Worm (Caenorhabditis elegans) whole organism, late embryonic: ENCODE measurements around the gene BE10.4.

ENCODE experiments used
- C08G9.2 ChIP-seq: sonication (generic microtip); optimal IDR thresholded peaks from 2 replicates; lab custom pipeline; 2016; ENCODE audit warnings: mild to moderate bottlenecking, missing genetic modification characterization, moderate library complexity, missing compliant biosample characterization
- K02D7.2 ChIP-seq: sonication (generic microtip); optimal IDR thresholded peaks from 2 replicates; lab custom pipeline; 2017; ENCODE audit warnings: mild to moderate bottlenecking, missing genetic modification characterization, missing compliant biosample characterization
- K09A11.1 ChIP-seq: sonication (generic microtip); optimal IDR thresholded peaks from 2 replicates; lab custom pipeline; 2017; ENCODE audit warnings: antibody characterized with exemption, mild to moderate bottlenecking, missing genetic modification characterization, missing compliant biosample characterization; ENCODE audit not compliant: insufficient read depth
- ceh-14 ChIP-seq: sonication (generic microtip); optimal IDR thresholded peaks from 2 replicates; lab custom pipeline; 2016; ENCODE audit warnings: missing genotype, missing genetic modification characterization, missing compliant biosample characterization
- ceh-18 ChIP-seq: sonication (generic microtip); optimal IDR thresholded peaks from 2 replicates; lab custom pipeline; 2016; ENCODE audit warnings: missing genetic modification characterization, missing compliant biosample characterization
- ceh-22 ChIP-seq: sonication (generic microtip); optimal IDR thresholded peaks from 2 replicates; lab custom pipeline; 2017; ENCODE audit warnings: missing biosample characterization, missing genetic modification characterization
- ceh-24 ChIP-seq: sonication (generic microtip); optimal IDR thresholded peaks from 2 replicates; lab custom pipeline; 2016; ENCODE audit warnings: mild to moderate bottlenecking, missing genetic modification characterization, missing compliant biosample characterization
- ceh-31 ChIP-seq: sonication (generic microtip); optimal IDR thresholded peaks from 2 replicates; lab custom pipeline; 2016; ENCODE audit warnings: missing genetic modification characterization, missing compliant biosample characterization
- ceh-34 ChIP-seq: sonication (generic microtip); optimal IDR thresholded peaks from 2 replicates; lab custom pipeline; 2016; ENCODE audit warnings: mild to moderate bottlenecking, missing genetic modification characterization, missing compliant biosample characterization
- ceh-6 ChIP-seq: fragments of 200-800 bp; sonication (Bioruptor generic); optimal IDR thresholded peaks from 2 replicates; lab custom pipeline; 2018; ENCODE audit warnings: mild to moderate bottlenecking, missing genetic modification characterization, missing compliant biosample characterization
- ceh-9 ChIP-seq: sonication (generic microtip); optimal IDR thresholded peaks from 2 replicates; lab custom pipeline; 2016; ENCODE audit warnings: mild to moderate bottlenecking, missing genetic modification characterization, inconsistent platforms, missing compliant biosample characterization
- che-1 ChIP-seq: sonication (generic microtip); optimal IDR thresholded peaks from 2 replicates; lab custom pipeline; 2016; ENCODE audit warnings: mild to moderate bottlenecking, missing genetic modification characterization, missing compliant biosample characterization
- dmd-4 ChIP-seq: sonication (generic microtip); optimal IDR thresholded peaks from 2 replicates; lab custom pipeline; 2016; ENCODE audit warnings: borderline replicate concordance, missing genetic modification characterization, missing compliant biosample characterization
- elt-4 ChIP-seq: sonication (generic microtip); optimal IDR thresholded peaks from 2 replicates; lab custom pipeline; 2016; ENCODE audit warnings: missing genetic modification characterization, missing compliant biosample characterization
- fax-1 ChIP-seq: sonication (generic microtip); optimal IDR thresholded peaks from 2 replicates; lab custom pipeline; 2016; ENCODE audit warnings: missing genotype, missing genetic modification characterization, missing compliant biosample characterization
- fkh-10 ChIP-seq: fragments of 150-350 bp; optimal IDR thresholded peaks from 2 replicates; lab custom pipeline; 2014; ENCODE audit warnings: missing biosample characterization, missing genetic modification reagents, missing genetic modification characterization
- fkh-6 ChIP-seq: sonication (generic microtip); optimal IDR thresholded peaks from 2 replicates; lab custom pipeline; 2016; ENCODE audit warnings: missing genetic modification characterization, missing compliant biosample characterization
- gmeb-2 ChIP-seq: sonication (generic microtip); optimal IDR thresholded peaks from 2 replicates; lab custom pipeline; 2016; ENCODE audit warnings: missing genetic modification characterization, inconsistent platforms, missing compliant biosample characterization
- hlh-15 ChIP-seq: sonication (generic microtip); optimal IDR thresholded peaks from 2 replicates; lab custom pipeline; 2016; ENCODE audit warnings: missing genetic modification characterization, missing compliant biosample characterization
- hlh-30 ChIP-seq: sonication (generic microtip); optimal IDR thresholded peaks from 2 replicates; lab custom pipeline; 2017; ENCODE audit warnings: antibody characterized with exemption, missing genetic modification characterization, missing compliant biosample characterization; ENCODE audit not compliant: insufficient read depth
- hlh-6 ChIP-seq: sonication (generic microtip); optimal IDR thresholded peaks from 2 replicates; lab custom pipeline; 2016; ENCODE audit warnings: missing genotype, missing genetic modification characterization, missing compliant biosample characterization
- hlh-8 ChIP-seq: sonication (generic microtip); optimal IDR thresholded peaks from 2 replicates; lab custom pipeline; 2016; ENCODE audit warnings: missing genotype, missing genetic modification characterization, missing compliant biosample characterization
- lim-6 ChIP-seq: sonication (generic microtip); optimal IDR thresholded peaks from 2 replicates; lab custom pipeline; 2016; ENCODE audit warnings: missing genetic modification characterization, missing compliant biosample characterization
- lin-11 ChIP-seq: fragments of 200-800 bp; sonication (Bioruptor generic); optimal IDR thresholded peaks from 2 replicates; lab custom pipeline; 2018; ENCODE audit warnings: mild to moderate bottlenecking, missing genetic modification characterization, missing compliant biosample characterization
- madf-2 ChIP-seq: sonication (generic microtip); optimal IDR thresholded peaks from 2 replicates; lab custom pipeline; 2017; ENCODE audit warnings: missing genetic modification characterization, missing compliant biosample characterization
- mec-3 ChIP-seq: sonication (generic microtip); optimal IDR thresholded peaks from 2 replicates; lab custom pipeline; 2016; ENCODE audit warnings: borderline replicate concordance, missing genetic modification characterization, missing compliant biosample characterization
- nfya-1 ChIP-seq: sonication (generic microtip); optimal IDR thresholded peaks from 2 replicates; lab custom pipeline; 2017; ENCODE audit warnings: missing genetic modification characterization, mild to moderate bottlenecking, missing compliant biosample characterization, antibody characterized with exemption, moderate library complexity
- nhr-232 ChIP-seq: sonication (generic microtip); optimal IDR thresholded peaks from 2 replicates; lab custom pipeline; 2016; ENCODE audit warnings: missing genetic modification characterization, missing compliant biosample characterization
- odd-2 ChIP-seq: sonication (generic microtip); optimal IDR thresholded peaks from 2 replicates; lab custom pipeline; 2017; ENCODE audit warnings: antibody characterized with exemption, mild to moderate bottlenecking, missing genetic modification characterization, missing compliant biosample characterization
- pag-3 ChIP-seq: sonication (generic microtip); optimal IDR thresholded peaks from 2 replicates; lab custom pipeline; 2016; ENCODE audit warnings: missing compliant biosample characterization, missing genetic modification characterization, borderline replicate concordance
- pax-1 ChIP-seq: fragments of 150-350 bp; optimal IDR thresholded peaks from 2 replicates; lab custom pipeline; 2014; ENCODE audit warnings: missing biosample characterization, missing genetic modification characterization
- pha-2 ChIP-seq: sonication (generic microtip); optimal IDR thresholded peaks from 2 replicates; lab custom pipeline; 2017; ENCODE audit warnings: mild to moderate bottlenecking, missing genetic modification characterization, missing compliant biosample characterization
- pha-4 ChIP-seq: fragments of 150-350 bp; optimal IDR thresholded peaks from 2 replicates; lab custom pipeline; 2018; ENCODE audit warnings: missing biosample characterization, missing genetic modification reagents, missing genetic modification characterization
- pros-1 ChIP-seq: fragments of 150-350 bp; optimal IDR thresholded peaks from 2 replicates; lab custom pipeline; 2014; ENCODE audit warnings: missing biosample characterization, missing genetic modification reagents, missing genetic modification characterization
- rnt-1 ChIP-seq: sonication (generic microtip); optimal IDR thresholded peaks from 2 replicates; lab custom pipeline; 2016; ENCODE audit warnings: missing genetic modification characterization, missing compliant biosample characterization
- sox-4 ChIP-seq: sonication (generic microtip); optimal IDR thresholded peaks from 2 replicates; lab custom pipeline; 2017; ENCODE audit warnings: mild to moderate bottlenecking, missing genetic modification characterization, inconsistent platforms, missing compliant biosample characterization
- syd-9 ChIP-seq: sonication (generic microtip); optimal IDR thresholded peaks from 2 replicates; lab custom pipeline; 2016; ENCODE audit warnings: mild to moderate bottlenecking, missing genetic modification characterization, moderate library complexity, missing compliant biosample characterization
- tbx-2 ChIP-seq: sonication (generic microtip); optimal IDR thresholded peaks from 2 replicates; lab custom pipeline; 2016; ENCODE audit warnings: missing genetic modification characterization, missing compliant biosample characterization
- tbx-7 ChIP-seq: sonication (generic microtip); optimal IDR thresholded peaks from 2 replicates; lab custom pipeline; 2016; ENCODE audit warnings: missing genotype, missing genetic modification characterization, missing compliant biosample characterization
- ttx-3 ChIP-seq: sonication (generic microtip); optimal IDR thresholded peaks from 2 replicates; lab custom pipeline; 2016; ENCODE audit warnings: missing genetic modification reagents, missing genetic modification characterization, missing compliant biosample characterization
- unc-42 ChIP-seq: sonication (generic microtip); optimal IDR thresholded peaks from 2 replicates; lab custom pipeline; 2016; ENCODE audit warnings: missing genotype, missing genetic modification characterization, missing compliant biosample characterization
- zip-5 ChIP-seq: sonication (generic microtip); optimal IDR thresholded peaks from 2 replicates; lab custom pipeline; 2016; ENCODE audit warnings: missing genetic modification characterization, missing compliant biosample characterization
- ztf-16 ChIP-seq: sonication (generic microtip); optimal IDR thresholded peaks from 2 replicates; lab custom pipeline; 2017; ENCODE audit warnings: missing genetic modification characterization, missing compliant biosample characterization

Gene BE10.4

ce11 chrIII:12800529-12800928 lies 12.8 kb upstream of the BE10.4 start:
- no peak for TF ChIP-seq tbx-7 (tag; lab: Kevin White, UChicago)
- TF ChIP-seq rnt-1 (tag; lab: Kevin White, UChicago), result peak; percentile 69
- TF ChIP-seq, all 69 proteins: peak for 1

ce11 chrIII:12806712-12807111 lies 6.6 kb upstream of the BE10.4 start, which contains the start of gene BE10.5:
TSS of gene BE10.5 (minus strand) at chrIII:12806812.
- TF ChIP-seq ceh-31 (tag; lab: Kevin White, UChicago), result no peak
- TF ChIP-seq sox-4 (tag; lab: Kevin White, UChicago), result no peak
- no peak for TF ChIP-seq C08G9.2 (tag; lab: Kevin White, UChicago)
- no peak for TF ChIP-seq nhr-232 (tag; lab: Kevin White, UChicago)
- TF ChIP-seq ceh-34, result no peak
- no peak for TF ChIP-seq syd-9 (tag; lab: Kevin White, UChicago)
- no peak for TF ChIP-seq K02D7.2 (tag; lab: Kevin White, UChicago)
- TF ChIP-seq lim-6, result no peak
- no peak for TF ChIP-seq odd-2 (tag; lab: Kevin White, UChicago)
- TF ChIP-seq ceh-18 (tag; lab: Kevin White, UChicago), result no peak
- no peak for TF ChIP-seq ceh-24 (tag; lab: Kevin White, UChicago)
- TF ChIP-seq pros-1 (tag; lab: Kevin White, UChicago), result no peak
- TF ChIP-seq pag-3, result no peak
- TF ChIP-seq hlh-6, result no peak
- no peak for TF ChIP-seq fkh-6 (tag; lab: Kevin White, UChicago)
- no peak for TF ChIP-seq zip-5 (tag; lab: Kevin White, UChicago)
- no peak for TF ChIP-seq hlh-30
- TF ChIP-seq, all 69 proteins: peak for 0

- no peak for TF ChIP-seq ztf-16
- no peak for TF ChIP-seq ceh-6 (GFP tag; lab: Kevin White, UChicago)
- TF ChIP-seq gmeb-2 (tag; lab: Kevin White, UChicago), result no peak
- no peak for TF ChIP-seq pha-4 (tag; lab: Kevin White, UChicago)
- no peak for TF ChIP-seq tbx-7 (tag; lab: Kevin White, UChicago)
- no peak for TF ChIP-seq hlh-8 (tag; lab: Kevin White, UChicago)
- no peak for TF ChIP-seq ceh-24 (tag; lab: Kevin White, UChicago)
- no peak for TF ChIP-seq tbx-2
- no peak for TF ChIP-seq ceh-22
- no peak for TF ChIP-seq mec-3 (tag; lab: Kevin White, UChicago)
- TF ChIP-seq K09A11.1 (tag; lab: Kevin White, UChicago), result no peak
- TF ChIP-seq elt-4, result no peak
Measured at ce11 chrIII:12807726-12808125, 5.6 kb upstream of the BE10.4 start, which contains the start of gene BE10.3. TSS of gene BE10.3 (plus strand) at chrIII:12808026.

ce11 chrIII:12818050-12818738 lies 4.9 kb downstream of the BE10.4 start, which contains the start of gene arx-5:
TSS of gene arx-5 (minus strand) at chrIII:12818100.
- peak; percentile 63 for TF ChIP-seq unc-42
- TF ChIP-seq fkh-10 (GFP tag; lab: Kevin White, UChicago), result no peak

ce11 chrIII:12819148-12819547 lies 5.9 kb downstream of the BE10.4 start:
- TF ChIP-seq K09A11.1 (tag; lab: Kevin White, UChicago) (no peak), rnt-1 (tag; lab: Kevin White, UChicago) (no peak), pax-1 (tag; lab: Kevin White, UChicago) (no peak), ceh-18 (tag; lab: Kevin White, UChicago) (no peak), nfya-1 (no peak), pha-4 (tag; lab: Kevin White, UChicago) (no peak), ttx-3 (tag; lab: Kevin White, UChicago) (no peak), syd-9 (tag; lab: Kevin White, UChicago) (no peak), mec-3 (tag; lab: Kevin White, UChicago) (no peak), lin-11 (tag; lab: Kevin White, UChicago) (no peak), che-1 (tag; lab: Kevin White, UChicago) (no peak), madf-2 (tag; lab: Kevin White, UChicago) (no peak), ceh-22 (no peak), ceh-14 (tag; lab: Kevin White, UChicago) (no peak), fax-1 (tag; lab: Kevin White, UChicago) (no peak), hlh-15 (no peak), dmd-4 (tag; lab: Kevin White, UChicago) (no peak), ztf-16 (no peak), ceh-9 (tag; lab: Kevin White, UChicago) (no peak), pha-2 (no peak)
